Fruit fly (Drosophila melanogaster) Kc167 (cell line): ENCODE data around the gene CG3021.

Experiments used
- Myc ChIP-seq: fragments of >200 bp; optimal IDR thresholded peaks from 2 replicates; lab custom pipeline; 2017; ENCODE audit warnings: missing external identifiers
- Sin3A ChIP-seq: fragments of >200 bp; optimal IDR thresholded peaks from 2 replicates; lab custom pipeline; 2018; ENCODE audit warnings: missing external identifiers
- h ChIP-seq: fragments of >200 bp; optimal IDR thresholded peaks from 3 replicates; lab custom pipeline; 2018; ENCODE audit warnings: missing external identifiers
- insv ChIP-seq: fragments of >200 bp; optimal IDR thresholded peaks from 3 replicates; lab custom pipeline; 2018; ENCODE audit warnings: missing external identifiers
- psq ChIP-seq: fragments of >200 bp; optimal IDR thresholded peaks from 2 replicates; lab custom pipeline; 2017; ENCODE audit warnings: missing external identifiers
- ttk ChIP-seq: sonication (Bioruptor generic); optimal IDR thresholded peaks from 2 replicates; lab custom pipeline; 2017; ENCODE audit warnings: missing external identifiers

The CG3021 gene

dm6 chrX:1026511-1026910 lies at the start of gene CG3021, which contains the start of the genes CG32814 and CG11638:
Gene CG3021, plus strand, starts transcription at chrX:1026791.
Gene CG32814, minus strand, starts transcription at chrX:1026700.
Gene CG11638, minus strand, starts transcription at chrX:1026703.
- TF ChIP-seq Sin3A = no peak
- no peak for TF ChIP-seq ttk (lab: Kevin White, UChicago)
- no peak for TF ChIP-seq psq (lab: Kevin White, UChicago)
- no peak for TF ChIP-seq Myc (lab: Kevin White, UChicago)

- no peak for TF ChIP-seq Myc (lab: Kevin White, UChicago)
- no peak for TF ChIP-seq Sin3A
- TF ChIP-seq insv (lab: Kevin White, UChicago) = no peak
- no peak for TF ChIP-seq h (lab: Kevin White, UChicago)
- no peak for TF ChIP-seq ttk (lab: Kevin White, UChicago)
- TF ChIP-seq psq (lab: Kevin White, UChicago) = no peak
Measured at dm6 chrX:985911-986310, 40.7 kb upstream of the CG3021 start.

dm6 chrX:990218-990617 lies 36.4 kb upstream of the CG3021 start, which contains the start of gene CG18823:
Gene CG18823, plus strand, starts transcription at chrX:990518.
- TF ChIP-seq psq (lab: Kevin White, UChicago) (no peak), insv (lab: Kevin White, UChicago) (no peak), Sin3A (no peak), ttk (lab: Kevin White, UChicago) (no peak), h (lab: Kevin White, UChicago) (no peak), Myc (lab: Kevin White, UChicago) (no peak)

DNA sequence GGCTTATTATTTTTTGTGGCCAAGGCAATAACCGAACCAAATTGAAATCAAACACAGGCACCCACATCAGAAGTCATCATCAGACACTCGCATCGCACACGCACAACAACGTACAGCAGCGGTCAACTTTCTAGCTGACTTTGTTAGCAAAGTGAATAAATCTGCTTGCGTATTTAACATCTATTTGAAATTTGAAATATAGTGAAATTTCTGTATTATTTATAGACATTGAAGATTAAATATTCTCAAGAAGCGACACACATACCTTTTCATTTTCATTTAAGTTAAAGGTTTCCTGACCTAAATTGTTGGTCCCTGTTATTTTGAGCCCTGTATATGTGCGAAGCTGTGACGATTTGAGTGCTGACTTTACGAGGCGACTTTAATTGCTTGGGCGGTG lies 27.7 kb upstream of the CG3021 start:
- TF ChIP-seq h (lab: Kevin White, UChicago) (no peak), Myc (lab: Kevin White, UChicago) (no peak), Sin3A (no peak), psq (lab: Kevin White, UChicago) (no peak), ttk (lab: Kevin White, UChicago) (no peak), insv (lab: Kevin White, UChicago) (no peak)

DNA sequence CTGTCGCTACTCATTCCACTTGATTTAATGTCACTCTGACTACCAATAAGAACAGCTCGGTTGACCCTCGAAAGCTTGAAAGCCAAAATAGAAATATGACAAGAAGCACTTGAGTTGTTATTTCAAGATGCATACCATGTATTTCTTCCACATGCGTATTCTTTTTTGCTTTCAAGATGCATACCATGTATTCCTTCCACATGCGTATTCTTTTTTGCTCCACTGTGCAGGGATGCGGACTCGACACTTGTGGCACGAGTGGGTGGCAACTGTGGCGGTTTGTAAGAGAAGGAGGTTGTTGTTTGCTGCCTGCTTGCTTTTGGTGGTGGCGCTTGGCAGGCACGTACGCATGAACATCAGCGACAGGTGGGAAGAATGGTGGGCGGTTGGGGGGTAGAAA lies 20.4 kb upstream of the CG3021 start:
- no peak for TF ChIP-seq h (lab: Kevin White, UChicago)
- TF ChIP-seq Myc (lab: Kevin White, UChicago) = no peak
- no peak for TF ChIP-seq psq (lab: Kevin White, UChicago)
- no peak for TF ChIP-seq ttk (lab: Kevin White, UChicago)
- TF ChIP-seq insv (lab: Kevin White, UChicago) = no peak
- no peak for TF ChIP-seq Sin3A

dm6 chrX:1009468-1010259 lies 16.9 kb upstream of the CG3021 start:
- TF ChIP-seq Sin3A (no peak), Myc (lab: Kevin White, UChicago) (no peak), psq (lab: Kevin White, UChicago) (no peak), ttk (lab: Kevin White, UChicago) (no peak), insv (lab: Kevin White, UChicago) (no peak), h (lab: Kevin White, UChicago) (no peak)

dm6 chrX:1011543-1012085 lies 15.0 kb upstream of the CG3021 start, which contains the start of the genes TfIIA-S-2 and CG14631:
Gene TfIIA-S-2, minus strand, starts transcription at chrX:1011643.
Gene CG14631, plus strand, starts transcription at chrX:1012035.
- TF ChIP-seq h (lab: Kevin White, UChicago) (no peak), Myc (lab: Kevin White, UChicago) (no peak), psq (lab: Kevin White, UChicago) (no peak), ttk (lab: Kevin White, UChicago) (no peak), insv (lab: Kevin White, UChicago) (no peak), Sin3A (no peak)

dm6 chrX:1030478-1030877 lies 3.9 kb downstream of the CG3021 start, which contains the start of the genes Cdc45 and Rpp21:
Gene Cdc45, minus strand, starts transcription at chrX:1030556.
Gene Rpp21, plus strand, starts transcription at chrX:1030758.
- TF ChIP-seq psq (lab: Kevin White, UChicago) (no peak), h (lab: Kevin White, UChicago) (no peak), Sin3A (no peak), Myc (lab: Kevin White, UChicago) (no peak), ttk (lab: Kevin White, UChicago) (no peak), insv (lab: Kevin White, UChicago) (no peak)

DNA sequence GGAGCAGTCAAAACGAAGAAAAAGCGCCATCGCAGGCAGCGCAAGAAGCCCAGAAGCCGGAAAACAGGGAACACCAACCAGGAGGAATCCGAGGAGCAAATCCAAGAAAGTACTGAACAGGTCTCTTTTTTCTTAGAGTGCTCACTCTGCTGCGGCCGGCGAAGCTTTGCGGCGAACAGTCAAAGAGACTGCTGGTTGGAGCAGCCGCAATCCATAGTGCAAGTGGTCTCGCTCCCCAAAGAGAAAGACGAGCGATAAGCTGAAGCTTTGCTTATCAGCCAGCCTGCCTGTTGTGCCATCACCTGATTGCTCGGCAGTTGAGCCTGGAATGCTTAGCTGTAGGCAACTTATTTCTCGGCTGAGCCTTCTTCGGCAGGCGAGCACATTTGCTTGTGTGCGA lies 4.6 kb downstream of the CG3021 start, which contains the start of gene CG14630:
TSS of gene CG14630 (plus strand) at position 301 of the 400 bp plus-strand sequence.
- TF ChIP-seq Myc (lab: Kevin White, UChicago) (no peak), h (lab: Kevin White, UChicago) (no peak), psq (lab: Kevin White, UChicago) (no peak), ttk (lab: Kevin White, UChicago) (no peak), insv (lab: Kevin White, UChicago) (no peak), Sin3A (no peak)

- TF ChIP-seq ttk (lab: Kevin White, UChicago) = no peak
- no peak for TF ChIP-seq insv (lab: Kevin White, UChicago)
- no peak for TF ChIP-seq Myc (lab: Kevin White, UChicago)
- TF ChIP-seq psq (lab: Kevin White, UChicago) = no peak
- TF ChIP-seq Sin3A = no peak
- no peak for TF ChIP-seq h (lab: Kevin White, UChicago)
Measured at dm6 chrX:1033066-1033465, 6.5 kb downstream of the CG3021 start.

- TF ChIP-seq h (lab: Kevin White, UChicago) = no peak
- TF ChIP-seq Sin3A = no peak
- no peak for TF ChIP-seq insv (lab: Kevin White, UChicago)
- no peak for TF ChIP-seq ttk (lab: Kevin White, UChicago)
- no peak for TF ChIP-seq psq (lab: Kevin White, UChicago)
- TF ChIP-seq Myc (lab: Kevin White, UChicago) = no peak
Measured at dm6 chrX:1041407-1042038, 14.9 kb downstream of the CG3021 start.
